Fruit fly (Drosophila melanogaster) whole organism, embryonic: Measurements from ENCODE around the gene Upf1.

Experiments
- Awh ChIP-seq: fragments of 200-800 bp; sonication (Bioruptor generic); IDR thresholded peaks from 2 replicates; pipeline ENCODE4, ENCODE4 v1.3.6; 2022; ENCODE audit warnings: missing biosample characterization, missing genetic modification characterization
- BEAF-32 ChIP-seq: fragments of 200-800 bp; sonication (Bioruptor generic); optimal IDR thresholded peaks from 3 replicates; lab custom pipeline; 2017; ENCODE audit warnings: missing biosample characterization, missing genetic modification characterization, mild to moderate bottlenecking, moderate library complexity, missing genetic modification reagents
- Blimp-1 ChIP-seq: fragments of 200-800 bp; sonication (Bioruptor generic); optimal IDR thresholded peaks from 3 replicates; lab custom pipeline; 2018; ENCODE audit warnings: missing biosample characterization, missing genetic modification characterization, mild to moderate bottlenecking, moderate library complexity, missing genetic modification reagents
- BtbVII ChIP-seq: fragments of 200-800 bp; sonication (Bioruptor generic); optimal IDR thresholded peaks from 3 replicates; lab custom pipeline; 2017; ENCODE audit warnings: missing biosample characterization, mild to moderate bottlenecking, missing genetic modification characterization
- CG10462 ChIP-seq: fragments of 200-800 bp; sonication (Bioruptor generic); optimal IDR thresholded peaks from 2 replicates; lab custom pipeline; 2016; ENCODE audit warnings: missing biosample characterization, missing genetic modification characterization
- CG10959 ChIP-seq: fragments of 200-800 bp; sonication (Bioruptor generic); IDR thresholded peaks from 2 replicates; pipeline ENCODE4 v1.3.6; 2022; ENCODE audit warnings: missing biosample characterization, missing genetic modification characterization
- CG11456 ChIP-seq: fragments of 200-800 bp; sonication (Bioruptor generic); IDR thresholded peaks from 3 replicates; pipeline ENCODE4 v1.3.6; 2022; ENCODE audit warnings: missing biosample characterization, missing genetic modification characterization
- CG11695 ChIP-seq: fragments of 200-800 bp; sonication (Bioruptor generic); IDR thresholded peaks from 3 replicates; pipeline ENCODE4 v1.3.6; 2022; ENCODE audit warnings: missing biosample characterization, missing genetic modification characterization
- CG12104 ChIP-seq: fragments of 200-800 bp; sonication (Bioruptor generic); optimal IDR thresholded peaks from 3 replicates; lab custom pipeline; 2016; ENCODE audit warnings: missing biosample characterization, missing genetic modification characterization
- CG12942 ChIP-seq: fragments of 200-800 bp; sonication (Bioruptor generic); optimal IDR thresholded peaks from 3 replicates; lab custom pipeline; 2016; ENCODE audit warnings: missing biosample characterization, missing genetic modification characterization
- CG15601 ChIP-seq: fragments of 200-800 bp; sonication (Bioruptor generic); optimal IDR thresholded peaks from 3 replicates; lab custom pipeline; 2019; ENCODE audit warnings: missing biosample characterization, mild to moderate bottlenecking, missing genetic modification characterization, moderate library complexity
- CG16779 ChIP-seq: fragments of 200-800 bp; sonication (Bioruptor generic); IDR thresholded peaks from 2 replicates; pipeline ENCODE4 v1.3.6; 2022; ENCODE audit warnings: missing biosample characterization, missing genetic modification characterization
- CG18011 ChIP-seq: fragments of 200-800 bp; sonication (Bioruptor generic); optimal IDR thresholded peaks from 2 replicates; lab custom pipeline; 2017; ENCODE audit warnings: missing biosample characterization, missing genetic modification characterization, mild to moderate bottlenecking, moderate library complexity, missing genotype
- CG2129 ChIP-seq: fragments of 200-800 bp; sonication (Bioruptor generic); IDR thresholded peaks from 2 replicates; pipeline ENCODE4 v1.3.6; 2022; ENCODE audit warnings: missing biosample characterization, missing genetic modification characterization; ENCODE audit not compliant: partially characterized antibody
- CG42726 ChIP-seq: fragments of 200-800 bp; sonication (Bioruptor generic); IDR thresholded peaks from 2 replicates; pipeline ENCODE4 v1.3.6; 2022; ENCODE audit warnings: missing biosample characterization, missing genetic modification characterization; ENCODE audit not compliant: partially characterized antibody
- CG4360 ChIP-seq: fragments of 200-800 bp; sonication (Bioruptor generic); IDR thresholded peaks from 2 replicates; pipeline ENCODE4 v1.3.6; 2022; ENCODE audit warnings: missing biosample characterization, missing genetic modification characterization
- CG6175 ChIP-seq: fragments of 200-800 bp; sonication (Bioruptor generic); IDR thresholded peaks from 3 replicates; pipeline ENCODE4 v1.3.6; 2022; ENCODE audit warnings: missing biosample characterization, missing genetic modification characterization
- CG6272 ChIP-seq: fragments of 200-800 bp; sonication (Bioruptor generic); IDR thresholded peaks from 2 replicates; pipeline ENCODE4 v1.3.6; 2022; ENCODE audit warnings: missing biosample characterization, missing genetic modification characterization
- CG6813 ChIP-seq: fragments of 200-800 bp; sonication (Bioruptor generic); optimal IDR thresholded peaks from 2 replicates; lab custom pipeline; 2017; ENCODE audit warnings: missing biosample characterization, missing genetic modification characterization, mild to moderate bottlenecking, moderate library complexity, missing genetic modification reagents
- CG7987 ChIP-seq: fragments of 200-800 bp; sonication (Bioruptor generic); optimal IDR thresholded peaks from 2 replicates; lab custom pipeline; 2018; ENCODE audit warnings: missing biosample characterization, mild to moderate bottlenecking, missing genetic modification characterization, moderate library complexity
- CG9437 ChIP-seq: fragments of 200-800 bp; sonication (Bioruptor generic); optimal IDR thresholded peaks from 2 replicates; lab custom pipeline; 2018; ENCODE audit warnings: missing biosample characterization, mild to moderate bottlenecking, missing genetic modification characterization
- Dip2 ChIP-seq: fragments of 200-800 bp; sonication (Bioruptor generic); IDR thresholded peaks from 2 replicates; pipeline ENCODE4 v1.3.6; 2022; ENCODE audit warnings: missing biosample characterization, missing genetic modification characterization
- Ets65A ChIP-seq: fragments of 200-800 bp; sonication (Bioruptor generic); peaks from one replicate; lab custom pipeline; 2016; ENCODE audit warnings: missing biosample characterization, missing genetic modification characterization
- HLH54F ChIP-seq: fragments of 200-800 bp; sonication (Bioruptor generic); optimal IDR thresholded peaks from 3 replicates; lab custom pipeline; 2016; ENCODE audit warnings: missing biosample characterization, missing genetic modification characterization
- HLHmδ ChIP-seq: fragments of 200-800 bp; sonication (Bioruptor generic); optimal IDR thresholded peaks from 2 replicates; lab custom pipeline; 2018; ENCODE audit warnings: missing biosample characterization, mild to moderate bottlenecking, missing genetic modification characterization, moderate library complexity
- amos ChIP-seq: fragments of 200-800 bp; sonication (Bioruptor generic); IDR thresholded peaks from 2 replicates; pipeline ENCODE4 v1.3.6; 2022; ENCODE audit warnings: missing biosample characterization, missing genetic modification characterization; ENCODE audit not compliant: partially characterized antibody
- ase ChIP-seq: fragments of 200-800 bp; sonication (Bioruptor generic); IDR thresholded peaks from 3 replicates; pipeline ENCODE4 v1.3.6; 2022; ENCODE audit warnings: missing biosample characterization, missing genetic modification characterization
- ato ChIP-seq: fragments of 200-800 bp; sonication (Bioruptor generic); IDR thresholded peaks from 2 replicates; pipeline ENCODE4 v1.3.6; 2022; ENCODE audit warnings: missing biosample characterization, missing genetic modification characterization; ENCODE audit not compliant: partially characterized antibody
- chinmo ChIP-seq: fragments of 200-800 bp; sonication (Bioruptor generic); IDR thresholded peaks from 4 replicates; pipeline ENCODE4 v1.3.6; 2022; ENCODE audit warnings: missing biosample characterization, missing genetic modification characterization; ENCODE audit not compliant: partially characterized antibody
- crc ChIP-seq: fragments of 200-800 bp; sonication (Bioruptor generic); optimal IDR thresholded peaks from 2 replicates; lab custom pipeline; 2016; ENCODE audit warnings: missing biosample characterization, missing genetic modification characterization
- eyg ChIP-seq: fragments of 200-800 bp; sonication (Bioruptor generic); optimal IDR thresholded peaks from 3 replicates; lab custom pipeline; 2016; ENCODE audit warnings: missing biosample characterization, missing genetic modification characterization
- fru ChIP-seq: fragments of >200 bp; optimal IDR thresholded peaks from 2 replicates; lab custom pipeline; 2017
- gcm ChIP-seq: fragments of 200-800 bp; sonication (Bioruptor generic); optimal IDR thresholded peaks from 2 replicates; lab custom pipeline; 2019; ENCODE audit warnings: missing biosample characterization, mild to moderate bottlenecking, missing genetic modification characterization, moderate library complexity
- inv ChIP-seq: fragments of 200-800 bp; sonication (Bioruptor generic); IDR thresholded peaks from 2 replicates; pipeline ENCODE4 v1.3.6; 2022; ENCODE audit warnings: missing biosample characterization, missing genetic modification characterization; ENCODE audit not compliant: partially characterized antibody
- jigr1 ChIP-seq: fragments of 200-800 bp; sonication (Bioruptor generic); IDR thresholded peaks from 3 replicates; pipeline ENCODE4 v1.3.6; 2022; ENCODE audit warnings: missing biosample characterization, missing genetic modification characterization
- ken ChIP-seq: fragments of 200-800 bp; sonication (Bioruptor generic); IDR thresholded peaks from 3 replicates; pipeline ENCODE4 v1.3.6; 2022; ENCODE audit warnings: missing biosample characterization, missing genetic modification characterization
- mam ChIP-seq: fragments of 200-800 bp; sonication (Bioruptor generic); optimal IDR thresholded peaks from 3 replicates; lab custom pipeline; 2016; ENCODE audit warnings: missing biosample characterization, missing genetic modification characterization
- pzg ChIP-seq: fragments of 200-800 bp; sonication (Bioruptor generic); optimal IDR thresholded peaks from 3 replicates; lab custom pipeline; 2018; ENCODE audit warnings: missing biosample characterization, mild to moderate bottlenecking, missing genetic modification characterization, moderate library complexity
- sisA ChIP-seq: fragments of 200-800 bp; sonication (Bioruptor generic); IDR thresholded peaks from 2 replicates; pipeline ENCODE4 v1.3.6; 2022; ENCODE audit warnings: missing biosample characterization, missing genetic modification characterization
- slbo ChIP-seq: fragments of 200-800 bp; sonication (Bioruptor generic); IDR thresholded peaks from 2 replicates; pipeline ENCODE4 v1.3.6; 2022; ENCODE audit warnings: missing biosample characterization, missing genetic modification characterization
- slou ChIP-seq: fragments of 200-800 bp; sonication (Bioruptor generic); optimal IDR thresholded peaks from 3 replicates; lab custom pipeline; 2016; ENCODE audit warnings: missing biosample characterization, missing genetic modification characterization
- tgo ChIP-seq: fragments of 200-800 bp; sonication (Bioruptor generic); IDR thresholded peaks from 3 replicates; pipeline ENCODE4 v1.3.6; 2022; ENCODE audit warnings: missing biosample characterization, missing genetic modification characterization
- vnd ChIP-seq: fragments of 200-800 bp; sonication (Bioruptor generic); IDR thresholded peaks from 3 replicates; pipeline ENCODE4 v1.3.6; 2022; ENCODE audit warnings: missing biosample characterization, missing genetic modification characterization; ENCODE audit not compliant: partially characterized antibody
- zen ChIP-seq: fragments of 200-800 bp; sonication (Bioruptor generic); optimal IDR thresholded peaks from 3 replicates; lab custom pipeline; 2018; ENCODE audit warnings: missing biosample characterization, mild to moderate bottlenecking, missing genetic modification characterization, moderate library complexity
- zf30C ChIP-seq: fragments of 200-800 bp; sonication (Bioruptor generic); optimal IDR thresholded peaks from 3 replicates; lab custom pipeline; 2018; ENCODE audit warnings: missing biosample characterization, mild to moderate bottlenecking, missing genetic modification characterization

Gene Upf1

dm6 chrX:11906818-11907281 is 1.7 kb upstream of the Upf1 start, which contains the start of gene CG43156:
CG43156 (minus strand) TSS chrX:11906868.
- no peak for TF ChIP-seq Ets65A (GFP tag; lab: Kevin White, UChicago)
- TF ChIP-seq mam (GFP tag; lab: Kevin White, UChicago): no peak
- 0 out of 3 replicates have a peak, but pooled peaks have one; percentile 7 for TF ChIP-seq CG11695 (GFP tag; lab: Robert Waterston, UW)
- TF ChIP-seq HLHmδ (GFP tag; lab: Kevin White, UChicago): no peak
- TF ChIP-seq CG15601 (tag; lab: Kevin White, UChicago): no peak

dm6 chrX:11895141-11895540 is 10.0 kb downstream of the Upf1 start:
- TF ChIP-seq gcm (GFP tag; lab: Kevin White, UChicago) (no peak), CG4360 (GFP tag; lab: Robert Waterston, UW) (peak; percentile 92), Ets65A (GFP tag; lab: Kevin White, UChicago) (peak; percentile 24)

dm6 chrX:11894198-11894597 is 11.0 kb downstream of the Upf1 start:
- TF ChIP-seq Blimp-1 (GFP tag; lab: Kevin White, UChicago) (peak; percentile 64), slbo (no peak)

dm6 chrX:11893643-11894042 is 11.5 kb downstream of the Upf1 start, which contains the start of gene wisp:
wisp (plus strand) TSS chrX:11893943.
- no peak for TF ChIP-seq tgo
- peak; percentile 21 for TF ChIP-seq BEAF-32
- TF ChIP-seq slou: no peak
- no peak for TF ChIP-seq CG9437 (GFP tag; lab: Kevin White, UChicago)
- no peak for TF ChIP-seq CG10462
- no peak for TF ChIP-seq HLH54F (GFP tag; lab: Kevin White, UChicago)
- peak; percentile 19 for TF ChIP-seq zen (tag; lab: Kevin White, UChicago)
- TF ChIP-seq amos: peak; percentile 37; the same call in 1 of the 2 replicates
- TF ChIP-seq CG16779 (GFP tag; lab: Robert Waterston, UW): no peak
- TF ChIP-seq CG6813: no peak
- TF ChIP-seq CG12104 (GFP tag; lab: Kevin White, UChicago): no peak
- no peak for TF ChIP-seq pzg (GFP tag; lab: Kevin White, UChicago)

dm6 chrX:11891682-11892179 is 13.4 kb downstream of the Upf1 start, which contains the start of gene sicily:
sicily (plus strand) TSS chrX:11891732.
- TF ChIP-seq Awh (GFP tag; lab: Robert Waterston, UW): 0 out of 2 replicates have a peak, but pooled peaks have one; percentile 30
- TF ChIP-seq crc: no peak
- no peak for TF ChIP-seq Dip2 (GFP tag; lab: Robert Waterston, UW)
- no peak for TF ChIP-seq BtbVII (GFP tag; lab: Kevin White, UChicago)
- TF ChIP-seq CG18011: no peak
- no peak for TF ChIP-seq ato (GFP tag; lab: Robert Waterston, UW)
- TF ChIP-seq inv (GFP tag; lab: Robert Waterston, UW): no peak
- no peak for TF ChIP-seq CG12942
- TF ChIP-seq jigr1 (GFP tag; lab: Robert Waterston, UW): no peak
- no peak for TF ChIP-seq CG42726 (GFP tag; lab: Robert Waterston, UW)
- no peak for TF ChIP-seq CG2129 (GFP tag; lab: Robert Waterston, UW)
- TF ChIP-seq sisA: no peak
- no peak for TF ChIP-seq ase
- TF ChIP-seq CG11456 (GFP tag; lab: Robert Waterston, UW): no peak
- no peak for TF ChIP-seq CG6175 (GFP tag; lab: Robert Waterston, UW)
- no peak for TF ChIP-seq vnd
- TF ChIP-seq zf30C: no peak
- no peak for TF ChIP-seq CG6272 (GFP tag; lab: Robert Waterston, UW)
- 0 out of 4 replicates have a peak, but pooled peaks have one; percentile 7 for TF ChIP-seq chinmo
- no peak for TF ChIP-seq ken (GFP tag; lab: Robert Waterston, UW)
- no peak for TF ChIP-seq eyg
- TF ChIP-seq fru: no peak
- peak; percentile 1 for TF ChIP-seq CG7987
- TF ChIP-seq CG10959: no peak
